Worm (Caenorhabditis elegans): ENCODE measurements around the gene gst-2.

The gst-2 gene

ce11 chrIV:10122205-10122604 is 19.7 kb downstream of the gst-2 start, which contains the start of gene irld-21:
Gene irld-21, minus strand, starts transcription at chrIV:10122305.
- no peak for TF ChIP-seq lin-15B (tag; optimal IDR thresholded peaks at IDR 0.05)
- no peak for TF ChIP-seq vab-15 (tag; optimal IDR thresholded peaks at IDR 0.05)
- TF ChIP-seq zip-4 (GFP tag; optimal IDR thresholded peaks at IDR 0.05), result no peak
- TF ChIP-seq lin-14 (GFP tag; optimal IDR thresholded peaks at IDR 0.05), result no peak
- no peak for TF ChIP-seq ztf-11 (tag; optimal IDR thresholded peaks at IDR 0.05)
- no peak for TF ChIP-seq unc-62 (GFP tag; optimal IDR thresholded peaks at IDR 0.05)
- TF ChIP-seq swsn-7 (tag; optimal IDR thresholded peaks at IDR 0.05), result no peak
- no peak for TF ChIP-seq nhr-11 (tag; optimal IDR thresholded peaks at IDR 0.05)
- TF ChIP-seq sup-37 (GFP tag; optimal IDR thresholded peaks at IDR 0.05), result no peak
- TF ChIP-seq sox-4 (tag; optimal IDR thresholded peaks at IDR 0.05), result no peak
- TF ChIP-seq sptf-1 (tag; optimal IDR thresholded peaks at IDR 0.05), result no peak
- no peak for TF ChIP-seq hlh-4 (tag; optimal IDR thresholded peaks at IDR 0.05)
- no peak for TF ChIP-seq pax-3 (tag; optimal IDR thresholded peaks at IDR 0.05)
- TF ChIP-seq fos-1 (tag; optimal IDR thresholded peaks at IDR 0.05), result no peak
- no peak for TF ChIP-seq nhr-76 (tag; optimal IDR thresholded peaks at IDR 0.05)
- no peak for TF ChIP-seq efl-1 (optimal IDR thresholded peaks at IDR 0.05)
- TF ChIP-seq efl-1 (GFP tag; optimal IDR thresholded peaks at IDR 0.05 in 1 of 2), result no peak
- TF ChIP-seq ama-1 (optimal IDR thresholded peaks at IDR 0.05), result no peak
- no peak for TF ChIP-seq alr-1 (tag; optimal IDR thresholded peaks at IDR 0.05; ENCODE audit: borderline replicate concordance)
- TF ChIP-seq nhr-90 (tag; optimal IDR thresholded peaks at IDR 0.05; ENCODE audit: poor library complexity), result no peak
- TF ChIP-seq isw-1 (GFP tag; IDR thresholded peaks at IDR 0.05), result no peak

DNA sequence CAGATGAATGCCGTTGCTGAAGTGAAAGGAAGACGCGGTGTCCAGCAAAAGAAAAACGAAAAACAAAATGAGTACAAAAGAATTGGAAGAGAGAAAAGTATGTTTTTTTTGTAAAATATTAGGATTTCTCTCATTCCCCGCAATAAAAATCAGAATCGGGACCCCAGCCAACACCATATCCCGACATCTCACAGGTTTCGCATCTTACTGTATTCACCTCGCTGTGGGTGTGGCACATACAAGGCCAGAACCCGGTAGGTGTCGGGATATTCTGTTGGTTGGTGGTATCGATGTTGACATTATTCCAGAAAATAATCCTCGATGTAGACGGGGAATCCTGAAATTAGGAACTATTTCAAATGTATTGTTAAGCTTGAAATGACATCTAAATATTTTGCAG is 25.1 kb downstream of the gst-2 start:
- no peak for TF ChIP-seq hlh-17 (GFP tag; optimal IDR thresholded peaks at IDR 0.05; ENCODE audit: borderline replicate concordance)
- no peak for TF ChIP-seq unc-30 (tag; optimal IDR thresholded peaks at IDR 0.05)
- TF ChIP-seq fkh-10 (GFP tag; optimal IDR thresholded peaks at IDR 0.05), result no peak
- TF ChIP-seq C34B4.2 (tag; optimal IDR thresholded peaks at IDR 0.05), result no peak
- TF ChIP-seq ceh-8 (GFP tag; optimal IDR thresholded peaks at IDR 0.05), result no peak
- TF ChIP-seq rnt-1 (tag; optimal IDR thresholded peaks at IDR 0.05), result no peak
- TF ChIP-seq jun-1 (tag; optimal IDR thresholded peaks at IDR 0.05), result no peak

DNA sequence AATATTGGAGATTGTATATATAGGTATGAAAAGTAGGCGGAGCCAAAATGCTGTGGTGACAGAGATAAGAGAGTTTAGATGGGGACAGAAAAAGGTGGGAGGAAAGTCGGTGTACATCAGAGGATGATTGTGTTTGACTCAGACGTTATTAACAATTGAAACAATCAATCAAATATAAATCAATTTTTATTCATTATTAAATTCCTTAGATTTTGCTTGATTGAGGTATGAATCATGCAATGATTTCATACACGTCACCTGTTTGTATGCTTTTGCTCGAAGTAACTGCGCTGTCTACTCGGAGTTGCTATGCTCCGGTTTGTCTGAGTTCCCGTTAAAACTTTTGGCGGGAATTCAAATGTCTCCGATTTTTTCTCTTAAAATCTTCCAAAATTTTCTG is 26.7 kb downstream of the gst-2 start, which contains the start of gene C04G2.10:
Gene C04G2.10, plus strand, starts transcription at position 301 of the 400 bp plus-strand sequence.
- TF ChIP-seq nhr-11 (tag; optimal IDR thresholded peaks at IDR 0.05), result no peak
- TF ChIP-seq irx-1 (tag; optimal IDR thresholded peaks at IDR 0.05), result no peak
- no peak for TF ChIP-seq ztf-4 (tag; optimal IDR thresholded peaks at IDR 0.05)
- no peak for TF ChIP-seq unc-98 (GFP tag; IDR thresholded peaks at IDR 0.05)
- TF ChIP-seq unc-30 (tag; optimal IDR thresholded peaks at IDR 0.05), result no peak
- TF ChIP-seq vab-15 (tag; optimal IDR thresholded peaks at IDR 0.05), result no peak
- no peak for TF ChIP-seq fos-1 (tag; optimal IDR thresholded peaks at IDR 0.05)

- TF ChIP-seq nhr-12 (tag; optimal IDR thresholded peaks at IDR 0.05), result no peak
- TF ChIP-seq skn-1 (tag; optimal IDR thresholded peaks at IDR 0.05), result no peak
- TF ChIP-seq lir-3 (tag; optimal IDR thresholded peaks at IDR 0.05; ENCODE audit: poor library complexity), result no peak
- TF ChIP-seq isw-1 (GFP tag; IDR thresholded peaks at IDR 0.05), result no peak
- TF ChIP-seq nhr-71 (tag; optimal IDR thresholded peaks at IDR 0.05), result no peak
Measured at ce11 chrIV:10112570-10112969, 29.3 kb downstream of the gst-2 start, which contains the start of gene nsph-3.2. Gene nsph-3.2, plus strand, starts transcription at chrIV:10112870.

DNA sequence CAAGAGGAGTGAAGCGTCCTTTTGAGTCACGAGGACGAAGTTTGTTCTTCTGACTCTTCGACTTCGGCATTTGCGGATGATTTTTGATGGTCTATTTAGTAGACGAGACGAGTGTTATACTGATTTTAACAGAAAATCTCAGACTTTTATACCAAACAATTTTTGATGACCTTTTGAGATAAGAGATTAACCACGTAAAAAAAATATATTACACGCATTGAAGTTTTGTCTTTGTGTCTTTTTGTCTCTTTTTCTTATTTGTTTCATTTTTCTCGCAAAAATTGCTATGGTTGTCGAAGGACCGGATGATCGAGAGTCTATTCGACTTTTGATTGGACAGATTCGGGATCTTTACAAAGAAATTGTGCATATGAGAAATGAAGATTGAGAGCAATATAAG is 30.4 kb downstream of the gst-2 start, which contains the start of gene spch-1:
Gene spch-1, minus strand, starts transcription at position 101 of the 400 bp plus-strand sequence.
- TF ChIP-seq jun-1 (tag; optimal IDR thresholded peaks at IDR 0.05) (no peak), egl-27 (tag; optimal IDR thresholded peaks at IDR 0.05) (no peak)
